Worm (Caenorhabditis elegans): ENCODE measurements around the gene gyg-2.

- TF ChIP-seq sea-1 (GFP tag; conservative IDR thresholded peaks at IDR 0.05): no peak
- no peak for TF ChIP-seq ama-1 (optimal IDR thresholded peaks at IDR 0.05)
Measured at ce11 chrV:16726915-16727314, 19.1 kb downstream of the gyg-2 start, which contains the start of gene T25E12.14.

Data from whole organism, early embryonic.